Fruit fly (Drosophila melanogaster) Kc167 (cell line): ENCODE results near the gene Cbs.

Experiments used
- Myc ChIP-seq: fragments of >200 bp; optimal IDR thresholded peaks from 2 replicates; lab custom pipeline; 2017; ENCODE audit warnings: missing external identifiers
- Sin3A ChIP-seq: fragments of >200 bp; optimal IDR thresholded peaks from 2 replicates; lab custom pipeline; 2018; ENCODE audit warnings: missing external identifiers
- h ChIP-seq: fragments of >200 bp; optimal IDR thresholded peaks from 3 replicates; lab custom pipeline; 2018; ENCODE audit warnings: missing external identifiers
- insv ChIP-seq: fragments of >200 bp; optimal IDR thresholded peaks from 3 replicates; lab custom pipeline; 2018; ENCODE audit warnings: missing external identifiers
- psq ChIP-seq: fragments of >200 bp; optimal IDR thresholded peaks from 2 replicates; lab custom pipeline; 2017; ENCODE audit warnings: missing external identifiers
- ttk ChIP-seq: sonication (Bioruptor generic); optimal IDR thresholded peaks from 2 replicates; lab custom pipeline; 2017; ENCODE audit warnings: missing external identifiers

Cbs gene

DNA sequence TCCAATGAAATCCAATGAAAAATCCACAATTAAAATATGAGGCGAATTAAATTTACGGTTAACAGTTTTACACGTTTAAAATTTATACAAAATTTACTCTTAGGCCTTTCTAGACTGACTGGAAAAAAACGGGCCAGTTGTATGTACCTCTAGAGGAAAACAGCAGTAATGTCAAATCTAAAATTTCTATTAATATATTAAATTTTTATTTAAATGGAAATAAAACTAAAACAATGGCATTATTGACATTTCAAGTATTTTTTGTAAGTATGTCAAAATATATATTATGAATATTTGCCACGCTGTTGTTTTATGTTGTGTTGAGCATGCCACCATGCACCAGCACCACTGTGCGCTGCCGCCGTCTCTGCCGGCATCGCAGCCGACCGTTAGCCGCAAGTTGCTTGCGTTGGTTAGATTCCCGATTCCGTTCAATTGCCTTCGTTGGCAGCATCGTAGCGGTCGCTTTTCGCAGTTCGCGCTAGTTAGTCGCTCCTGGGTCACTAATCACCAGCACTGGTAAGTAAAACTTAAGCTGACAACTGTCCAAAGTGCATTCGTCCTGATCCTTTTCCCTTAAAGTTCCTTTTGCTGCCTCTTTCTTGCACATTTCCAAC is at the start of gene Cbs:
Gene Cbs (plus strand): TSS at position 308 of the 617 bp plus-strand sequence.
- no peak for TF ChIP-seq Myc
- no peak for TF ChIP-seq h (lab: Kevin White, UChicago)
- no peak for TF ChIP-seq psq (lab: Kevin White, UChicago)
- no peak for TF ChIP-seq ttk (lab: Kevin White, UChicago)
- no peak for TF ChIP-seq Sin3A (lab: Kevin White, UChicago)
- no peak for TF ChIP-seq insv (lab: Kevin White, UChicago)

DNA sequence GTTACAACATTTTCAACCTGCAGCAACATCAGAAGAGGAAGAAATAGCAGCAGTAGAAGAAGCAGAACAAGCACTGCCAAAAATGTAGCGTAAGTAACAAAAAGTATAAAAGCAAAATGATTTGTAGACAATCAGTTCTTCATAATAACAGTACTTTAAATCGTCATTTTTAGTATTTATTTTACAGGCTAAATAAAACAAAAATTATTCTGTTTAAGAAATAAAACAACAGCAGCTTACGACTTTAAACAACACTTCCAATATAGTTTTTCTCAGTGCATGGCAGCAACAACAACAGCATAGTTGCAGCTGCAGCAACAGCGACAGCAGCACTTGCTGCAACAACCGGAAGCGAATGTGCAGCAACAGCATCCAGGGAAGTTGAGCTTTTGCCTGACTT is 34.4 kb upstream of the Cbs start:
- TF ChIP-seq Sin3A (lab: Kevin White, UChicago) = no peak
- TF ChIP-seq insv (lab: Kevin White, UChicago) = no peak

DNA sequence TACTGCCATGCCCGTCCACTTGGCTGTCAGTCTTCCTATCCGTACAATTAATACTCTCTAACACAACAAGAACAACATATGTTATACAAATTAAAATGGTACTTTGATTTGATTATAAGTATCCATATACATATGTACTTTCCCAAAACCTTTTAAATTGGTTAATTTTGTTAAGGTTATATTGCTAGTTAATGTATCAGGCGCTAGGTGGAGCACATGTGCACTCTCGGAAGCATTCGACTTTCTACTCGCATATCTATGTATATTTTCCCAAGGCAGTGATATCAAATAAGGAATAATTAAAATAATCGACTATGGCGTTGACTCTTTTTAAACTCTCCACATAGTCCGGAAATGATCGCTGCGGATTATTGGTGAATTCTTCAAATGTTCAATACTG is 27.4 kb upstream of the Cbs start:
- TF ChIP-seq h (lab: Kevin White, UChicago) (no peak), Sin3A (lab: Kevin White, UChicago) (no peak), psq (lab: Kevin White, UChicago) (no peak), insv (lab: Kevin White, UChicago) (no peak), Myc (no peak), ttk (lab: Kevin White, UChicago) (no peak)

DNA sequence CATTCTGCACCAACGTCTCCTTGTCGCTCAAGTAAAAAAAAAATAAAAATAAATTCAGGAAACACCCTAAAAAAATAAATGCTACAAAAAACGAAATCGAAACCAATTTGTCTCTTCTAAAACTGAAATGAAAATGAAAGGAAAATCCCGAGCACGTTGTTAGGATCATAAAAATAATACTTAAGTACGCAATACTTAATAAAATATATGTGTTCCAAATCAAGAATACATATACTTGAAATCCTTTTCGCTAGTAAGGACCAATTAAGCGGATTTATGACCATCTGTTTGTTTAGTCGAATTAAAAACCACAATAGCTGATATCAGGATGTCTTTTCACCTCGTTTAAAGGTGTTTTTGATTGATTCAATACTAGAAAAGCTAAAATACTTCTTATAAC is 19.1 kb upstream of the Cbs start, which contains the start of gene r-cup:
Gene r-cup (minus strand): TSS at position 101 of the 400 bp plus-strand sequence.
- no peak for TF ChIP-seq psq (lab: Kevin White, UChicago)

DNA sequence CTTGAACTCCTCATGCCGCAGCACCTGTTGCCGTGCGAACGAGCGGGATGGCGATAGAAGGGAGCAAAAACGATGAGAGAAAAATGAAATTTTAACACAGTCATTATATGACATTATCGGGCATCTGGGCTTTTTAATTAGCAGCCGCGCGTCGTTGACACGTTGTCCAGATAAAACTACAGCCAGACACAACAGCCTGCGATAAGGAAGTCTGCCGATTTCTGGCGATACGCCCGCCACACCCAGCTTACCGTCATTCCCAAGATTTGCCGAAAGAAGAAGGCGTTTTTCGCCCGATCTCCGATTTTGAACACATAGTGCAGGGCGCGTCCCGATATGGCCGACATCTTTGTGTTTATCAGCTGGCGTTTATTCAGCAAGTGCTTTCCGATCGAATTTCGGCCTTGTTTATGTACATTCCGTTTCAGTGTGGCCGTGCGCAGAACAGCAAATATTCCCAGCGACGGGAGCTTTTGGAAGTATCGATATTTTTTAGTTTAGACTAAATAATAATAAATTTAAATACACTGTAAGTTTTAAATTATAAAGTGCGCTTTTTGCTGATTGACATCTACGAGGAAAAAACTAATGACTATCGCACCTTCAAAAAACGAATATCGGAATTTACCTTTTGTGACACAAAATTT is 16.9 kb upstream of the Cbs start, which contains the start of gene CG1532:
Gene CG1532 (minus strand): TSS at position 433 of the 647 bp plus-strand sequence.
- no peak for TF ChIP-seq h (lab: Kevin White, UChicago)

DNA sequence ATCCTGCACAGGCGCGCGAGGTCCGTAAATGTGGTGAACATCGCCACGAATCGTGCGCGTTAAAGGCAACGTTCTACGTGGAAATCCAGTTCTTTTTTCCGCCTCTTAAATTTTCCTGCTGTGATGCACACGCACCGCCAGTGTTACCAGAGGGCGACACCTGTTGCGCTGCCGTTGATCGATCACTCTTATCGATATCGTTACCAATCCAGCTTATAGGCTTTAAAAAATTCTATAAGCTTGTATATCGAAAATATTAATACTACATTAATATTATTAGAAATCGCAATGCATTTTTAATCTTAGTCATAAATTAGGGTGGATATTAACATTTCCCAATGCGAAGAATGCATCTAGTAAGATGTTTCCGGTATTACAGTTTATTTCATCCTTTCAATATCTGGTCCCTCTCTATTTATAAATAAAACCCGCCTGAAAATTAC is 13.1 kb upstream of the Cbs start, which contains the start of gene CG1529:
Gene CG1529 (minus strand): TSS at position 132 of the 443 bp plus-strand sequence.
- no peak for TF ChIP-seq h (lab: Kevin White, UChicago)
- TF ChIP-seq insv (lab: Kevin White, UChicago) = no peak
- TF ChIP-seq Myc = no peak
- TF ChIP-seq Sin3A (lab: Kevin White, UChicago) = no peak
- TF ChIP-seq psq (lab: Kevin White, UChicago) = no peak
- TF ChIP-seq ttk (lab: Kevin White, UChicago) = no peak

DNA sequence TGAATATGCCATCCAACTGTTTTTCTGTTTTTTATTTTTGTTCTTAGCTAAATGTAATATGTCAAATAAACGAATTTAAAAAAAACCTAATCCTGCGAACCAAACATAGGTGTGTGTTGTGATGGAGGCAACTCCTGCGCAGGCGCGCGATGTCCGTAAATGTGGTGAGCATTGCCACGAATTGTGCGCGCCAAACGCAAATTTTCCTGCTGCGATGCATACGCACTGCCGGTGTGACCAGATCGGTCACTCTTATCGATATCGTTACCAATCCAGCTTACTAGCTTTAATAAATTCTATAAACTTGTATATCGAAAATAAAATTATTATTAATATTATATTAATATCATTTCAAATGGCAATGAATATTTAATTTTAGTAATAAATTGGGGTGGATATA is 10.3 kb upstream of the Cbs start:
- TF ChIP-seq ttk (lab: Kevin White, UChicago) (no peak), psq (lab: Kevin White, UChicago) (no peak), insv (lab: Kevin White, UChicago) (no peak), Sin3A (lab: Kevin White, UChicago) (no peak), Myc (no peak), h (lab: Kevin White, UChicago) (no peak)

DNA sequence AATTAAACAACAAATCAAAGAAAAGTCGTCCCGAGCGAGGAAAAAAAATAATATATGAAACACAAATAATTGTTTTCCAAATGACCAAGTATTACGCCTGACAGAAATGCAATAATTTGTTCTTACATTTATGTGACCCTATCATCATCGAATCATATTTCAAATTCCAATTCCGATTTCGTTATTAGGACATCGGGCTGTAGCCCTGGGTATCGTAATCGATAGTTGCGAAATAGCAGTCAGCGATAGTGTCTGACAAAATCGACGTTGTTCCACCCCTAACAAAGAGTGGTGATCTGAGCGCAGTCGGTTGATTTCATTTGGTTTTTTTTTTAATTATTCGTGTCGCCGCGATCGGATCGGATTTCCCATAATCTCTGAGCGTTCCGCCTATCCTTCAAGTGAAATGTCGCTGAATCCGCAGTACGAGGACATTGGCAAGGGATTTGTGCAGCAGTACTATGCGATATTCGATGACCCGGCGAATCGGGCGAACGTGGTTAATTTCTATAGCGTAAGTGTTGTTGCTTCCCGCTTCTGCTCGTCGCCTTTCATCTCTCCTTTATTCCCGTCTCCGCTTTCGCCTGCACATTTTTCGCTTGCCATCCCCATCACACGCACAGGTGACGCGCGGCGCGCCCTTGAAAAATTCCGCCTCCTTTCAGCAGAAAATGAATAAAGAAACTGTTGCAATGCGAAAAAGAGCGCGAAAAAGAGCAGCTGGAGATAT is 9.6 kb upstream of the Cbs start, which contains the start of gene Ntf-2:
Gene Ntf-2 (plus strand): TSS at position 262 of the 730 bp plus-strand sequence.
- TF ChIP-seq Sin3A (lab: Kevin White, UChicago) = no peak
- TF ChIP-seq insv (lab: Kevin White, UChicago) = no peak
- no peak for TF ChIP-seq Myc
- TF ChIP-seq ttk (lab: Kevin White, UChicago) = no peak
- TF ChIP-seq psq (lab: Kevin White, UChicago) = no peak
- no peak for TF ChIP-seq h (lab: Kevin White, UChicago)

DNA sequence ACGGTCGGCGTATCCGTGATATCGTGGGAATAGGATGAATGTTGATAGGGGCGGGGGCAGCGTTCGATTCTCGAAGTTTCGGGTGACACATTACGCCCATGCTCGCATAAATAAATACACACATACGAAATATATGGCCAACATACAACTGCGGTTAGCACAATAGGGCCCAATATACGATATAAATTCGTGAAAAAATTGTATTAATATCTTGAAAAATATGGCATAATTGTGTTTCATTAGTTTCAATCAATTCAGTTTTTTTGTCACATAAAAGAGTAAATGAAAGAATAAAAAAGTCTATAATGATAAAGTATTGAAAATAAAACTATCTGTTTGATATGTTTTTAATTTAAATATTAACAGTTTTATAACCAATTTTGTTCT is 9.0 kb upstream of the Cbs start:
- TF ChIP-seq h (lab: Kevin White, UChicago) (no peak), Sin3A (lab: Kevin White, UChicago) (no peak)

DNA sequence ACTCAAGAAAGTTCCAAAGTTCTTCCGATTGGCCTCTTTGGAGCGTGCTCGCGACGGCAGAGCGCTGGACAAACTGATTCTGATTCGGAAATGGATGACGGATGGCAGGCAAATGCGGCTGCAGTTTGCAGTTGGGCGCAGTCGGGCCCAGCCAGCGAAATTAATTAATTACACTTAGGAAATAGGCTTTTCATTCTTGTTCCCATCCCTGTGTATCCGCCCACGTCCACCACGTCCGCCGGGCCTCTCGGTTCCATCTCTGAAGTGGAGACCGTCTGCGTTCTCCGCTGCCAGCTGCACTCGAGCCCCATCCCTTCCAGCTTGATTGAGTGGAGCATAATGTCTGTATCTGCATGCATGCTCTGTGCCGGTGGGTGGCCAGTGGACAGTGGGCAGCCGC is 4.4 kb upstream of the Cbs start, which contains the start of gene CG15449:
Gene CG15449 (minus strand): TSS at position 101 of the 400 bp plus-strand sequence.
- TF ChIP-seq insv (lab: Kevin White, UChicago) (no peak), Myc (no peak), psq (lab: Kevin White, UChicago) (no peak), Sin3A (lab: Kevin White, UChicago) (no peak), ttk (lab: Kevin White, UChicago) (no peak), h (lab: Kevin White, UChicago) (no peak)

DNA sequence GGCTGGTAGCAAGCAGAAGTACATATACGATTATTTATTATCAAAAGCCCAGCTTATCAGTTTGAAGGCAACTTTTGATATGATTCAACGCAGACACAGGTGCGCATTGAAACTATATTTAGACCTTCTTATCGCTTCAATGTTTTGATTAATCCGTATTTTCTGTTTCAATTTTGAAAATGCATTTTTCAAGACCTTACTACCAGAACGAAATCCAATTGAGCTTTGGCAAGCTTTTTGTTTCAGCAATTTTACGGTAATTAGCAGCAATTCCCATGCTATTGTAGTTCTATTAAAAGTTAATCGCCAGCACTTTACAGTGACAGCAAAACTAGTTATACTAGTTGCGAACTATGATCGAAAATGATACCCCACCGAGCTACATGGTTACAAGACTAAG is 3.1 kb upstream of the Cbs start, which contains the start of gene Mgstl:
Gene Mgstl (plus strand): TSS at position 301 of the 400 bp plus-strand sequence.
- TF ChIP-seq insv (lab: Kevin White, UChicago) = no peak
